Fruit fly (Drosophila melanogaster): ENCODE results near the gene CG18473.
A peak's percentile ranks its signal among the peaks of the same experiment; 100 is the strongest.

The CG18473 gene

dm6 chr3R:9341189-9342012 lies 21.7 kb upstream of the CG18473 start:
- TF ChIP-seq CG8478 (optimal IDR thresholded peaks at IDR 0.05) (no peak), CTCF (optimal IDR thresholded peaks at IDR 0.05) (no peak)

DNA sequence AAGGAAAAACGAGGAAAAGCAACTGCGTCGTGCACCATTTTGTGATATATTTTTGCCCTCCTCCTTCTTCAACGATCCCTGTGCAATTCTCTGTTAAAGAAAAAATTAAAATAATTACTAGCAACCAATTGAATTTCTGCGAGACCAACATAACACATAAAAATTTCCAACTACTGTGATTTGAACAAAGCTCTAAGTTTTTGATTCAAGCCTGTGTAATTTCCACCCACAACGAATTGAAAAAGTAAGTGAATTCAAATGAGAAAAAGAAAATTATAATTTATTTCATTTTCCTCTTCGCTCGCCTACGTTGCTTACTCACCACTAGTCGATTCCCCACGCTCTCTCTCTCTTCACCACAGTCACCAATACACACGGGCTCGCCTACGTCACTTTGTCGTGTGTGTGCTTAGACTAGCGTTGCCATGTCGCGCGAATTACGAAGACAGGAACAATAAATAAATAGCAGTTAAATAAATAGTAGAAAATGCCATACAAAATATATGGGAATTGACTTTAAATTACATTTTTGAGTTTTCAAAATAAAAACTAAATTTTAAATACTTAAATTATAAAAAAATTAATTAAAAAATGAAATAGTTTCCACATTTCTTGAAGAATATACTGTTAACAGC lies 20.7 kb upstream of the CG18473 start:
- TF ChIP-seq CG8478 (optimal IDR thresholded peaks at IDR 0.05) (no peak), CTCF (optimal IDR thresholded peaks at IDR 0.05) (no peak)

DNA sequence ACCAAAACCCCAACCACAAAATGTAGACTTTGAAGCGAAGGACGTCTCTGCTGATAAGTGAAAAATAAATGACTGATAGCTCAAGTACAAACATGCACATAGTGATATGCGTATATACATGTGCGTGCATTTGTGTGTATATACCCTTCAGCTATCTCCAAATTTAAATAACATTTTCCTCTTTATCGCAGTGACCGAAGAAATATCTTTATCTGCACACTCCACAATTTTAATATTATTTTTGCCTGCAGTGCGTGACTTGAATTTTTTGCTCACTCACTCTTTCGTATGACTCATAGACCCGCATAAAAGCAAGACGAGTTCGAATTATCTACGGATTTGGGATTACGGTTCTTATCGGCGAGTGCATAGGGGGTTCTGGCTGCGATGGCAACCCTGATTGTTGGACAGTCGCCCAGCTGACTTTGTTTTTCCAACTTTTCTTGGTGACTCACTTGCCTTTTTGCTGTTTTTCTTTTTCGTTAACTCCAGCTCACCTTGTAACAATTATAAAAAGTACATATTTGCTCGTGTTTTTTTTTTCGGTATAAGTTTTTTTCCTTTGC lies 20.0 kb upstream of the CG18473 start:
- TF ChIP-seq CTCF (optimal IDR thresholded peaks at IDR 0.05) (no peak), CG8478 (optimal IDR thresholded peaks at IDR 0.05) (no peak)

DNA sequence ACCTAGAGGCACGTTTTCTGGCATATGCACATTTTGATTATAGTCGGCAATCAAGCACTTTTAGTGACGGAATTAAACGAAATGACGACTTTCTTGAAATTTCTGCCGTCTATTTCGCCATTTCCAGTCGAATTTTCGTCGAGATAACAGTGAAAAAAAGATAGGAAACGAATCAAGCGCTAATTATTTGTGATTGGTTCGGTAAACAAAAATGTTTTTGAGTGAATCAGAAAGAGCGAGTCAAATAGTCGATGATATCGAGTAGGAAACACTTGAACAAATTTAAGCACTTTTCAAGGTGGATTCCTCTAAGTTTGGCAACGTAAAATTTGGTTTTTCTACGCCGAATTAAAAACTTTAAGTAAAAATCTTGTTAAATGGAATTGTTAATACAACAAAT lies 19.5 kb upstream of the CG18473 start:
- TF ChIP-seq CG8478 (optimal IDR thresholded peaks at IDR 0.05) (no peak), CTCF (optimal IDR thresholded peaks at IDR 0.05) (no peak)

dm6 chr3R:9344186-9344790 lies 18.8 kb upstream of the CG18473 start:
- TF ChIP-seq CG8478 (optimal IDR thresholded peaks at IDR 0.05) (peak; percentile 6), CTCF (optimal IDR thresholded peaks at IDR 0.05) (no peak)

DNA sequence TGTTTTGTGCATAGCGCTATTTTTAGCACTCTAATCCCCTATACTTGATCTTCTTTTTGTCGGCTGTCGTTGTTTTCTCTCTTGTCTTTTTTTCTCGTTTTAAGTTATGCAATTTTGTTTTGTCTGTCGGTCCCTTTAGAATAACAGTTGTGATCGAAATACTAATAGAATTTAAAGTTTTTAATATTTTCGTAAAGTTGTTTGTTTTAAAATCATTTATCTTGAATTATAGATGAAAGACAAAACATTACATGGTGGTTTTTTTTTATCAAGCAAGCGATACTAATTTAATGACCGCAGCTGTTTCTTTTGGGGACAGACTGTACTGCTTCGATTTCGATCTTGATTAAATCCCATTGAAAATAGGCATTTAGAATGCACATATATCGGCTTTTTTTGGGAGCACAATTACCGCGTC lies 18.3 kb upstream of the CG18473 start:
- TF ChIP-seq CTCF (optimal IDR thresholded peaks at IDR 0.05) (no peak), CG8478 (optimal IDR thresholded peaks at IDR 0.05) (no peak)

DNA sequence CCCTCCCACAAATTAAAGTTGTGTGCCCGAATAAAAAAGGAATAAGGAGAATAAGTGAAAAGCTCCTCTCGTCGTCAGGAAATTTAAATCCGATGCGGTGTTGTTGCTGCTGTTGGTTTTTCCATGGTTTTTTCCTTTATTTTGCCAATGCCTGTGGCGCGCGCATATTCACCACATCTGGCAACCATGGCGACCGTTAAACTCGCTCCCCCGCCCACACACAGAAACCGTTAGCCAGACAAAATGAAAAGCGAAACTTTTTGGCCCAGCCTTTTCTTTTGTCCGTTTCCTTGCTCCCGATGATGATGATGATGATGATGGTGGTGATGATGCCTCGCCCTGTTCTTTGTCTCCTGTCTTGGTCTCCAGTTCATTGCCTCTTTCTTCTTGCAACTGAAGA lies 17.2 kb upstream of the CG18473 start:
- TF ChIP-seq CG8478 (optimal IDR thresholded peaks at IDR 0.05), result no peak
- no peak for TF ChIP-seq CTCF (optimal IDR thresholded peaks at IDR 0.05)

- TF ChIP-seq CG8478 (optimal IDR thresholded peaks at IDR 0.05), result no peak
- no peak for TF ChIP-seq CTCF (optimal IDR thresholded peaks at IDR 0.05)
Observed at dm6 chr3R:9346539-9346938, 16.6 kb upstream of the CG18473 start.

- TF ChIP-seq CTCF (optimal IDR thresholded peaks at IDR 0.05), result no peak
- no peak for TF ChIP-seq CG8478 (optimal IDR thresholded peaks at IDR 0.05)
Observed at dm6 chr3R:9347702-9348378, 15.3 kb upstream of the CG18473 start.

dm6 chr3R:9348379-9348721 lies 14.8 kb upstream of the CG18473 start:
- TF ChIP-seq CG8478 (optimal IDR thresholded peaks at IDR 0.05) (no peak), CTCF (optimal IDR thresholded peaks at IDR 0.05) (no peak)

DNA sequence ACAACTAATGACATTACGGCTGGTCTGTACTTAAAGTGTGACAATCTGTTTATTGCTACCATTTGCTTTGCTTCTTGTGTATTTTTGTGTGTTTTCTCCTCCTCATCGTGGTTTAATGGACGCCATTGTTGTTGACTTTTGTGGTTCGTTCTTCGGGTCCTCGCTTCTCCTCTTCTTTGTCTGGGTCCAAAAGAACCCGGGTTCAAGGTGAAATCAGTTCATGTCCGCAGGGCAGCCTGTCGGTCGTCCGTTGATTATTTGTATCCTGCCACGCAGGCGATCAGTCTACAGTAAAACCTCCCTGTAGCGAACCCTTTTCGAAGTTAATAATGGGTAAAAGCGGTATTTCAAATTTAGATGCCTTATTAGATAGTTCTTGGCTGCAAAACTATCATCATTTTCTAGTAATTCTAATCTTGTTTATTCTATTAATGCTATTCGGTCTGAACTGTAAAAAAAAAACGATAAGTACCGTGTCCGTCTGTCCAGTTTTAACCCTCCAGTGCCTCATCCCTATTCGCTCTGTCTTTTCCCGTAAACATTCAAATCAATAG lies 13.8 kb upstream of the CG18473 start:
- TF ChIP-seq CTCF (optimal IDR thresholded peaks at IDR 0.05) (no peak), CG8478 (optimal IDR thresholded peaks at IDR 0.05) (no peak)

DNA sequence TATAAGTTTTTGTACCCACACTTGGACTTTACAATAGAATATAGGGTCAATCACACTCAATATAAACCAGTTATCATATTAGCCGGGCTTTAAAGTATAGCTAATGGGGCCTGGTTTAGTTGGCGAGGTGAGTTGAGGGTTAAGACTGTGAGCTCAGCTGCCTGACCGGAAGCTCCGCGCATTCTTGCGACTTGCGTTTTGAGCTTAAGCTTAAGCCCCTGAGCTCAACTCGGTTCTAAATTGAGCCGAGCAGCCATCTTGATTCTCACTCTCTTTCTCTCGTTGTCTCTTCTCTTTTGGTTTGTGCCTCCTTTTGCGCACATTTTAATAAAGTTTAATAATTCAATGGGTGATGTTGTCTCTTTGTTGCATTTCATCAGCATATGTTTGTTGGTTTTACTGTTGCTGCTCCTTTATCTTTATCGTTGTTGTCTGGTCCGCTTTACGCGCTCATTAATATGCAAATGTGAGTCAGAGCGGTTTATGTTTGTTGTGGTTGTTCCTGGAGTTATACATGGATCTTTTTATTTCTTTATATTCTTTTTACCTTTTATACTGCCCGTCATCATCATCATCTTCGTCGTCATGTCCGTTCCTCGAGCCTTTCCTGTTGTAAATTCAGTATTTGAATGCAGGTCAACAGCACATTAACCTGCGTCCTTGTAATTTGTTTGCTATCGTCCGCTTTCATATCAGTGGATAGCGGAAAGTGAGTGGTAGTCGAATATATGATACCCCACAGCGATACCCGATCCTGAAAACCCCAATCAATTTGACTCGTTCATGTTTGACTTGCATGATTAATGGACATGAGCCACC lies 12.3 kb upstream of the CG18473 start:
- TF ChIP-seq CG8478 (optimal IDR thresholded peaks at IDR 0.05) (no peak), CTCF (optimal IDR thresholded peaks at IDR 0.05) (no peak)

DNA sequence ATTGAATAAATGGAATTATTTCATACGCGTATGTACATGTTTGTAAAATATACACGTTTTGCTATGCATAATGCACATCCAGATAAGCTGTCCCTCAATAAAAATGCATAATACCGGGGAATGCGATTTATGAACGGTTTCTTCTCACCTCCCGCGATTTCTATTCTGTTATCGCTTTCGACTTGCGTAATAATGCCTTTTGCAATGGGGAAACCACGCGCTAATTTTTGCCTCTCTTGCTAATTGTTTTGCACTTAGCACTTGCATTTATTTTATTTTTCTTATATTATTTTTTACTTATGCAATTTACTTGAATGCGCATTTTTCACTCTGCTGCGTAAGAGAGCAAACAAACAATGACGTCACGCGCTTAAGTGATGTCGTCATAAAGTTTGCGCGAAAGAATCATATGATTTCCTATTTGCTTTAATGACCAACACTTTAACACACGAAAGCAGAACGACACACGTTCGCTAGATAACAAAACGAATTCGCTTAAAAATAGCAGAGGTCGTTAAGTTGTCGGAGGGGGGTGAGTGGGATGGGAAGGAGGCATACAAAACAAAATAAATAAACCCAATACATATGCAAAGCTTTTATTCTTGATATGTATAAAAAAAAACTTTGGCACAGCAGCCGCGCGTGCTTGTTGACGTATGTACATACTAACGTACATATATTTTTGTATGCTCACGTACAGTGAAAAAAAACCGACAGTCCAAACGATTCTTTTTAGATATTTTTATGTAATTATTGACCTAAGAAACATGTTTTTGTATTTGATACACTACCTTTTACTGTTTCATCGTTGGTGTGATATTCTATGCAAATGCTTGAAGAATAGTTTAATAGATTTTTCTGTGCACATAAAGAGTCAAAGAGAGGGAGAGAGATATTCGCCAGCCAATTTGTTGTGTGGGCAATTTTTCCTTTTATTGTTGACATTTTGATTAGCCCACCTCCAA lies 11.4 kb upstream of the CG18473 start:
- TF ChIP-seq CG8478 (optimal IDR thresholded peaks at IDR 0.05) (no peak), CTCF (optimal IDR thresholded peaks at IDR 0.05) (no peak)

Data from S2 (cell line).